Worm (Caenorhabditis elegans) whole organism, L4/young adult: Measurements from ENCODE around the gene unc-22.
A peak's percentile ranks its signal among the peaks of the same experiment; 100 is the strongest.

Source experiments
- W03F9.2 ChIP-seq: fragments of 150-350 bp; optimal IDR thresholded peaks from 2 replicates; lab custom pipeline; 2014; ENCODE audit warnings: missing biosample characterization, missing genetic modification characterization
- dao-5 ChIP-seq: sonication (generic microtip); optimal IDR thresholded peaks from 2 replicates; lab custom pipeline; 2016; ENCODE audit warnings: missing genotype, missing genetic modification characterization, moderate library complexity, missing compliant biosample characterization
- him-1 ChIP-seq: sonication (generic microtip); optimal IDR thresholded peaks from 2 replicates; lab custom pipeline; 2016; ENCODE audit warnings: missing genotype, missing genetic modification reagents, missing genetic modification characterization, missing compliant biosample characterization

Gene unc-22

ce11 chrIV:11986407-11986806, 24.4 kb downstream of the unc-22 start:
- no peak for TF ChIP-seq him-1
- TF ChIP-seq dao-5 (tag; lab: Kevin White, UChicago) = no peak
- no peak for TF ChIP-seq W03F9.2 (tag; lab: Kevin White, UChicago)

ce11 chrIV:11970171-11970570, 40.6 kb downstream of the unc-22 start, which contains the start of gene ZK829.9:
TSS of gene ZK829.9 (plus strand) at chrIV:11970534.
- TF ChIP-seq him-1 (no peak), dao-5 (tag; lab: Kevin White, UChicago) (no peak), W03F9.2 (tag; lab: Kevin White, UChicago) (no peak)

ce11 chrIV:11965327-11965726, 45.5 kb downstream of the unc-22 start, which contains the start of gene srj-1:
TSS of gene srj-1 (minus strand) at chrIV:11965427.
- TF ChIP-seq dao-5 (tag; lab: Kevin White, UChicago) = no peak
- TF ChIP-seq W03F9.2 (tag; lab: Kevin White, UChicago) = no peak
- no peak for TF ChIP-seq him-1

- TF ChIP-seq him-1 (no peak), W03F9.2 (tag; lab: Kevin White, UChicago) (peak; percentile 41)
Measured at ce11 chrIV:11961485-11962255, 49.1 kb downstream of the unc-22 start, which contains the start of gene ZK829.7. TSS of gene ZK829.7 (minus strand) at chrIV:11961535.

- TF ChIP-seq him-1 (no peak), W03F9.2 (tag; lab: Kevin White, UChicago) (no peak), dao-5 (tag; lab: Kevin White, UChicago) (no peak)
Measured at ce11 chrIV:11959573-11959972, 51.2 kb downstream of the unc-22 start, which contains the start of gene tgt-1. TSS of gene tgt-1 (minus strand) at chrIV:11959804.

ce11 chrIV:11957074-11957473, 53.7 kb downstream of the unc-22 start:
- no peak for TF ChIP-seq W03F9.2 (tag; lab: Kevin White, UChicago)

ce11 chrIV:11956387-11956786, 54.4 kb downstream of the unc-22 start:
- no peak for TF ChIP-seq him-1
- no peak for TF ChIP-seq dao-5 (tag; lab: Kevin White, UChicago)
- no peak for TF ChIP-seq W03F9.2 (tag; lab: Kevin White, UChicago)

- TF ChIP-seq him-1 (no peak), dao-5 (tag; lab: Kevin White, UChicago) (no peak), W03F9.2 (tag; lab: Kevin White, UChicago) (no peak)
Measured at ce11 chrIV:11955592-11955991, 55.2 kb downstream of the unc-22 start.

ce11 chrIV:11952612-11953299, 58.1 kb downstream of the unc-22 start, which contains the start of gene gdh-1:
TSS of gene gdh-1 (plus strand) at chrIV:11953249.
- TF ChIP-seq him-1 (no peak), dao-5 (tag; lab: Kevin White, UChicago) (no peak), W03F9.2 (tag; lab: Kevin White, UChicago) (no peak)

ce11 chrIV:11950270-11950669, 60.5 kb downstream of the unc-22 start, which contains the start of gene tbx-36:
TSS of gene tbx-36 (plus strand) at chrIV:11950570.
- TF ChIP-seq W03F9.2 (tag; lab: Kevin White, UChicago) (no peak), him-1 (no peak), dao-5 (tag; lab: Kevin White, UChicago) (no peak)

- TF ChIP-seq dao-5 (tag; lab: Kevin White, UChicago) = no peak
- TF ChIP-seq him-1 = no peak
- no peak for TF ChIP-seq W03F9.2 (tag; lab: Kevin White, UChicago)
Measured at ce11 chrIV:11949717-11950116, 61.1 kb downstream of the unc-22 start, which contains the start of gene hdl-1. TSS of gene hdl-1 (minus strand) at chrIV:11949817.

ce11 chrIV:11945621-11946020, 65.2 kb downstream of the unc-22 start, which contains the start of gene ZK829.3:
TSS of gene ZK829.3 (minus strand) at chrIV:11945721.
- TF ChIP-seq W03F9.2 (tag; lab: Kevin White, UChicago) (no peak), him-1 (no peak), dao-5 (tag; lab: Kevin White, UChicago) (no peak)

- TF ChIP-seq him-1 (no peak), dao-5 (tag; lab: Kevin White, UChicago) (no peak), W03F9.2 (tag; lab: Kevin White, UChicago) (no peak)
Measured at ce11 chrIV:11942313-11942712, 68.5 kb downstream of the unc-22 start, which contains the start of gene ZK829.1. TSS of gene ZK829.1 (minus strand) at chrIV:11942413.

ce11 chrIV:11938554-11938953, 72.3 kb downstream of the unc-22 start:
- TF ChIP-seq W03F9.2 (tag; lab: Kevin White, UChicago) (no peak), dao-5 (tag; lab: Kevin White, UChicago) (no peak), him-1 (no peak)
